Fruit fly (Drosophila melanogaster) whole organism, embryonic: ENCODE measurements around the gene Rpn12.

ENCODE experiments used
- Blimp-1 ChIP-seq: fragments of 200-800 bp; sonication (Bioruptor generic); optimal IDR thresholded peaks from 3 replicates; lab custom pipeline; 2018; ENCODE audit warnings: missing biosample characterization, missing genetic modification characterization, mild to moderate bottlenecking, moderate library complexity, missing genetic modification reagents
- BtbVII ChIP-seq: fragments of 200-800 bp; sonication (Bioruptor generic); optimal IDR thresholded peaks from 3 replicates; lab custom pipeline; 2017; ENCODE audit warnings: missing biosample characterization, mild to moderate bottlenecking, missing genetic modification characterization
- CG10565 ChIP-seq: fragments of 200-800 bp; sonication (Bioruptor generic); optimal IDR thresholded peaks from 3 replicates; lab custom pipeline; 2016; ENCODE audit warnings: missing biosample characterization, mild to moderate bottlenecking, missing genetic modification characterization
- CG11085 ChIP-seq: fragments of 200-800 bp; sonication (Bioruptor generic); IDR thresholded peaks from 2 replicates; pipeline ENCODE4 v1.3.6; 2022; ENCODE audit warnings: missing biosample characterization, missing genetic modification characterization
- CG11398 ChIP-seq: fragments of 200-800 bp; sonication (Bioruptor generic); optimal IDR thresholded peaks from 2 replicates; lab custom pipeline; 2016; ENCODE audit warnings: missing biosample characterization, missing genetic modification characterization
- CG14014 ChIP-seq: fragments of 200-800 bp; sonication (Bioruptor generic); IDR thresholded peaks from 2 replicates; pipeline ENCODE4 v1.3.6; 2022; ENCODE audit warnings: missing biosample characterization, missing genetic modification characterization
- CG15601 ChIP-seq: fragments of 200-800 bp; sonication (Bioruptor generic); optimal IDR thresholded peaks from 3 replicates; lab custom pipeline; 2019; ENCODE audit warnings: missing biosample characterization, mild to moderate bottlenecking, missing genetic modification characterization, moderate library complexity
- CG15696 ChIP-seq: fragments of 200-800 bp; sonication (Bioruptor generic); optimal IDR thresholded peaks from 2 replicates; lab custom pipeline; 2019; ENCODE audit warnings: missing biosample characterization, mild to moderate bottlenecking, missing genetic modification characterization, moderate library complexity
- CG16779 ChIP-seq: fragments of 200-800 bp; sonication (Bioruptor generic); IDR thresholded peaks from 2 replicates; pipeline ENCODE4 v1.3.6; 2022; ENCODE audit warnings: missing biosample characterization, missing genetic modification characterization
- CG17359 ChIP-seq: fragments of 200-800 bp; sonication (Bioruptor generic); optimal IDR thresholded peaks from 3 replicates; lab custom pipeline; 2018; ENCODE audit warnings: missing biosample characterization, mild to moderate bottlenecking, missing genetic modification characterization, moderate library complexity
- CG17912 ChIP-seq: fragments of 200-800 bp; sonication (Bioruptor generic); optimal IDR thresholded peaks from 2 replicates; lab custom pipeline; 2018; ENCODE audit warnings: missing biosample characterization, mild to moderate bottlenecking, missing genetic modification characterization
- CG30431 ChIP-seq: fragments of 200-800 bp; sonication (Bioruptor generic); optimal IDR thresholded peaks from 2 replicates; lab custom pipeline; 2017; ENCODE audit warnings: missing biosample characterization, missing genetic modification characterization
- CG31224 ChIP-seq: fragments of 200-800 bp; sonication (Bioruptor generic); IDR thresholded peaks from 2 replicates; pipeline ENCODE4 v1.3.6; 2022; ENCODE audit warnings: missing biosample characterization, missing genetic modification characterization
- CG3995 ChIP-seq: fragments of 200-800 bp; sonication (Bioruptor generic); optimal IDR thresholded peaks from 3 replicates; lab custom pipeline; 2016; ENCODE audit warnings: missing biosample characterization, missing genetic modification characterization
- CG4707 ChIP-seq: fragments of 200-800 bp; sonication (Bioruptor generic); optimal IDR thresholded peaks from 2 replicates; lab custom pipeline; 2018; ENCODE audit warnings: missing biosample characterization, mild to moderate bottlenecking, missing genetic modification characterization, moderate library complexity
- CG6175 ChIP-seq: fragments of 200-800 bp; sonication (Bioruptor generic); IDR thresholded peaks from 3 replicates; pipeline ENCODE4 v1.3.6; 2022; ENCODE audit warnings: missing biosample characterization, missing genetic modification characterization
- CG6813 ChIP-seq: fragments of 200-800 bp; sonication (Bioruptor generic); optimal IDR thresholded peaks from 2 replicates; lab custom pipeline; 2017; ENCODE audit warnings: missing biosample characterization, missing genetic modification characterization, mild to moderate bottlenecking, moderate library complexity, missing genetic modification reagents
- CG7556 ChIP-seq: fragments of 200-800 bp; sonication (Bioruptor generic); optimal IDR thresholded peaks from 2 replicates; lab custom pipeline; 2017; ENCODE audit warnings: missing biosample characterization, mild to moderate bottlenecking, missing genetic modification characterization
- CG7786 ChIP-seq: fragments of 200-800 bp; sonication (Bioruptor generic); optimal IDR thresholded peaks from 2 replicates; lab custom pipeline; 2016; ENCODE audit warnings: missing biosample characterization, missing genetic modification characterization
- CG7928 ChIP-seq: fragments of 200-800 bp; sonication (Bioruptor generic); optimal IDR thresholded peaks from 2 replicates; lab custom pipeline; 2017; ENCODE audit warnings: missing biosample characterization, mild to moderate bottlenecking, missing genetic modification characterization
- CG8089 ChIP-seq: fragments of 200-800 bp; sonication (Bioruptor generic); optimal IDR thresholded peaks from 3 replicates; lab custom pipeline; 2016; ENCODE audit warnings: missing biosample characterization, missing genetic modification characterization
- CG8924 ChIP-seq: fragments of 200-800 bp; optimal IDR thresholded peaks from 3 replicates; lab custom pipeline; 2019; ENCODE audit warnings: missing biosample characterization, mild to moderate bottlenecking, missing genetic modification characterization, moderate library complexity
- E2f2 ChIP-seq: fragments of 200-800 bp; sonication (Bioruptor generic); IDR thresholded peaks from 2 replicates; pipeline ENCODE4 v1.3.6; 2022; ENCODE audit warnings: missing biosample characterization, missing genetic modification characterization
- Ets97D ChIP-seq: fragments of 200-800 bp; sonication (Bioruptor generic); optimal IDR thresholded peaks from 3 replicates; lab custom pipeline; 2016; ENCODE audit warnings: missing biosample characterization, missing genetic modification characterization
- Fer3 ChIP-seq: fragments of 200-800 bp; sonication (Bioruptor generic); optimal IDR thresholded peaks from 2 replicates; lab custom pipeline; 2018; ENCODE audit warnings: missing biosample characterization, mild to moderate bottlenecking, missing genetic modification characterization, moderate library complexity
- HHEX ChIP-seq: fragments of 200-800 bp; sonication (Bioruptor generic); optimal IDR thresholded peaks from 3 replicates; lab custom pipeline; 2017; ENCODE audit warnings: missing biosample characterization, mild to moderate bottlenecking, missing genetic modification characterization, missing genetic modification reagents
- HLH4C ChIP-seq: fragments of 200-800 bp; sonication (Bioruptor generic); IDR thresholded peaks from 3 replicates; pipeline ENCODE4 v1.3.6; 2022; ENCODE audit warnings: missing biosample characterization, missing genetic modification characterization; ENCODE audit not compliant: partially characterized antibody
- Meics ChIP-seq: fragments of 200-800 bp; sonication (Bioruptor generic); optimal IDR thresholded peaks from 2 replicates; lab custom pipeline; 2017; ENCODE audit warnings: missing biosample characterization, mild to moderate bottlenecking, missing genetic modification characterization
- Myb ChIP-seq: fragments of 200-800 bp; sonication (Bioruptor generic); optimal IDR thresholded peaks from 2 replicates; lab custom pipeline; 2016; ENCODE audit warnings: missing biosample characterization, missing genetic modification characterization
- Nf-YA ChIP-seq: fragments of 200-800 bp; sonication (Bioruptor generic); IDR thresholded peaks from 2 replicates; pipeline ENCODE4 v1.3.6; 2022; ENCODE audit warnings: missing biosample characterization, missing genetic modification characterization
- Sin3A ChIP-seq: fragments of >200 bp; optimal IDR thresholded peaks from 2 replicates; lab custom pipeline; 2018
- Sry-δ ChIP-seq: fragments of 200-800 bp; sonication (Bioruptor generic); optimal IDR thresholded peaks from 2 replicates; lab custom pipeline; 2016; ENCODE audit warnings: missing biosample characterization, missing genetic modification characterization
- Stat92E ChIP-seq, 3 experiments: fragments of >200 bp in 2 of 3; fragments of 200-800 bp in 1 of 3; sonication (Bioruptor generic) in 1 of 3; optimal IDR thresholded peaks; 2 replicates each; lab custom pipeline; 2017 to 2019; ENCODE audit warnings: missing biosample characterization in 3 of 3, missing genetic modification characterization in 3 of 3, mild to moderate bottlenecking in 1 of 3, moderate library complexity in 1 of 3
- Taf1 ChIP-seq: fragments of 200-800 bp; sonication (Bioruptor generic); IDR thresholded peaks from 2 replicates; pipeline ENCODE4 v1.3.6; 2022; ENCODE audit warnings: missing biosample characterization, missing genetic modification characterization
- YL-1 ChIP-seq: fragments of 200-800 bp; sonication (Bioruptor generic); optimal IDR thresholded peaks from 3 replicates; lab custom pipeline; 2017; ENCODE audit warnings: missing biosample characterization, mild to moderate bottlenecking, missing genetic modification characterization
- crc ChIP-seq: fragments of 200-800 bp; sonication (Bioruptor generic); optimal IDR thresholded peaks from 2 replicates; lab custom pipeline; 2016; ENCODE audit warnings: missing biosample characterization, missing genetic modification characterization
- croc ChIP-seq: fragments of 200-800 bp; sonication (Bioruptor generic); conservative IDR thresholded peaks from 3 replicates; pipeline ENCODE4 v1.3.6; 2022; ENCODE audit warnings: missing biosample characterization, missing genetic modification characterization
- crol ChIP-seq: fragments of 200-800 bp; sonication (Bioruptor generic); IDR thresholded peaks from 2 replicates; pipeline ENCODE4 v1.3.6; 2022; ENCODE audit warnings: missing biosample characterization, missing genetic modification characterization
- dimm ChIP-seq: fragments of 200-800 bp; sonication (Bioruptor generic); IDR thresholded peaks from 2 replicates; pipeline ENCODE4 v1.3.6; 2022; ENCODE audit warnings: missing biosample characterization, missing genetic modification characterization
- dpn ChIP-seq, 2 experiments: fragments of 200-800 bp; sonication (Bioruptor generic); optimal IDR thresholded peaks; 3 replicates each; lab custom pipeline; 2016; ENCODE audit warnings: missing biosample characterization in 2 of 2, missing genetic modification characterization in 2 of 2
- fu2 ChIP-seq: fragments of 200-800 bp; sonication (Bioruptor generic); optimal IDR thresholded peaks from 2 replicates; lab custom pipeline; 2016; ENCODE audit warnings: missing biosample characterization, missing genetic modification characterization
- gfzf ChIP-seq: fragments of 200-800 bp; sonication (Bioruptor generic); optimal IDR thresholded peaks from 2 replicates; lab custom pipeline; 2016; ENCODE audit warnings: missing biosample characterization, mild to moderate bottlenecking, missing genetic modification characterization, moderate library complexity
- jumu ChIP-seq: fragments of 200-800 bp; sonication (Bioruptor generic); optimal IDR thresholded peaks from 3 replicates; lab custom pipeline; 2016; ENCODE audit warnings: missing biosample characterization, missing genetic modification characterization
- luna ChIP-seq: fragments of 200-800 bp; sonication (Bioruptor generic); optimal IDR thresholded peaks from 2 replicates; lab custom pipeline; 2016; ENCODE audit warnings: missing biosample characterization, missing genetic modification characterization
- odd ChIP-seq: fragments of 200-800 bp; sonication (Bioruptor generic); optimal IDR thresholded peaks from 2 replicates; lab custom pipeline; 2017; ENCODE audit warnings: missing biosample characterization, mild to moderate bottlenecking, missing genetic modification characterization
- onecut ChIP-seq: fragments of 200-800 bp; sonication (Bioruptor generic); IDR thresholded peaks from 2 replicates; pipeline ENCODE4 v1.3.6; 2022; ENCODE audit warnings: missing biosample characterization, missing genetic modification characterization
- pnt ChIP-seq: fragments of 200-800 bp; sonication (Bioruptor generic); optimal IDR thresholded peaks from 3 replicates; lab custom pipeline; 2016; ENCODE audit warnings: missing biosample characterization, missing genetic modification characterization
- repo ChIP-seq: fragments of 200-800 bp; sonication (Bioruptor generic); optimal IDR thresholded peaks from 2 replicates; lab custom pipeline; 2016; ENCODE audit warnings: missing biosample characterization, missing genetic modification characterization
- scrt ChIP-seq: fragments of 200-800 bp; sonication (Bioruptor generic); optimal IDR thresholded peaks from 2 replicates; lab custom pipeline; 2018; ENCODE audit warnings: missing biosample characterization, mild to moderate bottlenecking, missing genetic modification characterization, moderate library complexity
- yki ChIP-seq: fragments of >200 bp; optimal IDR thresholded peaks from 3 replicates; lab custom pipeline; 2018
- zen ChIP-seq: fragments of 200-800 bp; sonication (Bioruptor generic); optimal IDR thresholded peaks from 3 replicates; lab custom pipeline; 2018; ENCODE audit warnings: missing biosample characterization, mild to moderate bottlenecking, missing genetic modification characterization, moderate library complexity
- zfh1 ChIP-seq: fragments of 200-800 bp; sonication (Bioruptor generic); IDR thresholded peaks from 3 replicates; pipeline ENCODE4 v1.3.6; 2022; ENCODE audit warnings: missing biosample characterization, missing genetic modification characterization

The Rpn12 gene

dm6 chr3L:16567495-16567894, 15.3 kb upstream of the Rpn12 start (continued):
- TF ChIP-seq CG16779 (GFP tag; lab: Robert Waterston, UW) = no peak
- peak; percentile 2 for TF ChIP-seq BtbVII
- TF ChIP-seq CG17912 = no peak
- TF ChIP-seq repo (GFP tag; lab: Kevin White, UChicago) = no peak
- TF ChIP-seq CG31224 (GFP tag; lab: Robert Waterston, UW) = no peak
- peak; percentile 45 for TF ChIP-seq Fer3
- TF ChIP-seq zen = peak; percentile 57
- no peak for TF ChIP-seq Sin3A (lab: Kevin White, UChicago)
- no peak for TF ChIP-seq pnt (GFP tag; lab: Kevin White, UChicago)
- no peak for TF ChIP-seq CG7928
- TF ChIP-seq CG15601 (tag; lab: Kevin White, UChicago) = peak; percentile 73
- TF ChIP-seq CG8089 (GFP tag; lab: Kevin White, UChicago) = no peak
- TF ChIP-seq CG15696 (tag; lab: Kevin White, UChicago) = peak; percentile 61
- TF ChIP-seq zfh1 (GFP tag; lab: Robert Waterston, UW) = peak; percentile 64
- TF ChIP-seq CG30431 (GFP tag; lab: Kevin White, UChicago) = no peak
- no peak for TF ChIP-seq dimm (GFP tag; lab: Robert Waterston, UW)
- TF ChIP-seq E2f2 (GFP tag; lab: Robert Waterston, UW) = peak; percentile 35
- no peak for TF ChIP-seq Sry-δ (GFP tag; lab: Kevin White, UChicago)
- TF ChIP-seq CG10565 (GFP tag; lab: Kevin White, UChicago) = no peak
- no peak for TF ChIP-seq Myb (GFP tag; lab: Kevin White, UChicago)
- no peak for TF ChIP-seq CG11085 (GFP tag; lab: Robert Waterston, UW)
- TF ChIP-seq CG7786 (GFP tag; lab: Kevin White, UChicago) = no peak
- TF ChIP-seq CG14014 (GFP tag; lab: Robert Waterston, UW) = 0 out of 2 replicates have a peak, but pooled peaks have one; percentile 39
- TF ChIP-seq crc (GFP tag; lab: Kevin White, UChicago) = no peak
- no peak for TF ChIP-seq luna (GFP tag; lab: Kevin White, UChicago)
- TF ChIP-seq CG17359 (tag; lab: Kevin White, UChicago) = peak; percentile 78
- peak; percentile 42 for TF ChIP-seq HHEX (GFP tag; lab: Kevin White, UChicago)
- TF ChIP-seq CG7556 (GFP tag; lab: Kevin White, UChicago) = peak; percentile 40
- peak; percentile 34 for TF ChIP-seq CG4707
- peak in 1 of 2 experiments; percentile 63 for TF ChIP-seq dpn (GFP tag; optimal IDR thresholded peaks at IDR 0.05; lab: Kevin White, UChicago)
- no peak for TF ChIP-seq fu2 (GFP tag; lab: Kevin White, UChicago)
- peak; percentile 75 for TF ChIP-seq CG8924 (tag; lab: Kevin White, UChicago)
- TF ChIP-seq YL-1 = peak; percentile 8
- peak; percentile 2 for TF ChIP-seq CG6813 (GFP tag; lab: Kevin White, UChicago)
- no peak for TF ChIP-seq CG6175 (GFP tag; lab: Robert Waterston, UW)
- 0 out of 3 replicates have a peak, but pooled peaks have one; percentile 33 for TF ChIP-seq croc (GFP tag; lab: Robert Waterston, UW)
- no peak for TF ChIP-seq CG3995 (GFP tag; lab: Kevin White, UChicago)
- no peak for TF ChIP-seq Nf-YA
- TF ChIP-seq HLH4C (GFP tag; lab: Robert Waterston, UW) = no peak
- TF ChIP-seq Meics (GFP tag; lab: Kevin White, UChicago) = peak; percentile 29
- TF ChIP-seq Stat92E (GFP tag; optimal IDR thresholded peaks at IDR 0.05; lab: Kevin White, UChicago) = no peak
- TF ChIP-seq Blimp-1 (GFP tag; lab: Kevin White, UChicago) = peak; percentile 77
- no peak for TF ChIP-seq yki (lab: Kevin White, UChicago)
- TF ChIP-seq odd (GFP tag; lab: Kevin White, UChicago) = peak; percentile 48
- TF ChIP-seq gfzf (GFP tag; lab: Kevin White, UChicago) = no peak
- no peak for TF ChIP-seq Taf1 (GFP tag; lab: Robert Waterston, UW)
- TF ChIP-seq jumu (GFP tag; lab: Kevin White, UChicago) = no peak
- TF ChIP-seq onecut (GFP tag; lab: Robert Waterston, UW) = peak; percentile 22; the same call in 1 of the 2 replicates
- TF ChIP-seq Ets97D (GFP tag; lab: Kevin White, UChicago) = no peak
- no peak for TF ChIP-seq crol (GFP tag; lab: Robert Waterston, UW)
- TF ChIP-seq scrt (GFP tag; lab: Kevin White, UChicago) = peak; percentile 49
- no peak for TF ChIP-seq CG11398 (GFP tag; lab: Kevin White, UChicago)
